Fruit fly (Drosophila melanogaster): ENCODE measurements around the gene CG31678.

The CG31678 gene

dm6 chr2L:20649891-20650290, 25.9 kb downstream of the CG31678 start, which contains the start of gene CG2611 (continued):
- no peak for TF ChIP-seq CG6272 (GFP tag; IDR thresholded peaks at IDR 0.05)
- TF ChIP-seq Kr (GFP tag; optimal IDR thresholded peaks at IDR 0.05) = no peak
- no peak for TF ChIP-seq CG11504 (tag; optimal IDR thresholded peaks at IDR 0.05)
- no peak for TF ChIP-seq scrt (GFP tag; optimal IDR thresholded peaks at IDR 0.05)
- TF ChIP-seq zen2 (GFP tag; IDR thresholded peaks at IDR 0.05; ENCODE audit: partially characterized antibody) = no peak
- peak; percentile 62 for TF ChIP-seq tin (GFP tag; optimal IDR thresholded peaks at IDR 0.05)
- TF ChIP-seq disco-r (GFP tag; optimal IDR thresholded peaks at IDR 0.05) = no peak
- no peak for TF ChIP-seq stc (GFP tag; IDR thresholded peaks at IDR 0.05)
- TF ChIP-seq lab (GFP tag; optimal IDR thresholded peaks at IDR 0.05) = no peak
- peak; percentile 13 for TF ChIP-seq twi (tag; optimal IDR thresholded peaks at IDR 0.05)
- peak; percentile 77 for TF ChIP-seq Med (GFP tag)
- peak; percentile 29 for TF ChIP-seq Asciz (GFP tag; optimal IDR thresholded peaks at IDR 0.05)
- peak; percentile 39 for TF ChIP-seq CG12659 (GFP tag; optimal IDR thresholded peaks at IDR 0.05)
- TF ChIP-seq CG1832 (GFP tag; optimal IDR thresholded peaks at IDR 0.05) = no peak
- no peak for TF ChIP-seq CTCF (GFP tag; optimal IDR thresholded peaks at IDR 0.05)
- no peak for TF ChIP-seq NK7.1 (GFP tag; optimal IDR thresholded peaks at IDR 0.05)
- TF ChIP-seq Sin3A (optimal IDR thresholded peaks at IDR 0.05) = peak; percentile 26
- no peak for TF ChIP-seq Bgb (GFP tag; IDR thresholded peaks at IDR 0.05; ENCODE audit: partially characterized antibody)
- TF ChIP-seq CG12236 (GFP tag; optimal IDR thresholded peaks at IDR 0.05) = peak; percentile 24
- peak; percentile 36 for TF ChIP-seq Fer3 (tag; optimal IDR thresholded peaks at IDR 0.05)
- peak; percentile 9 for TF ChIP-seq kay (GFP tag; optimal IDR thresholded peaks at IDR 0.05)
- TF ChIP-seq chinmo (GFP tag; IDR thresholded peaks at IDR 0.05; ENCODE audit: partially characterized antibody) = no peak
- no peak for TF ChIP-seq CG13894 (tag; optimal IDR thresholded peaks at IDR 0.05)
- no peak for TF ChIP-seq YL-1 (GFP tag; optimal IDR thresholded peaks at IDR 0.05)
- 0 out of 3 replicates have a peak, but pooled peaks have one; percentile 39 for TF ChIP-seq CG11695 (GFP tag; IDR thresholded peaks at IDR 0.05)
- 0 out of 2 replicates have a peak, but pooled peaks have one; percentile 22 for TF ChIP-seq amos (GFP tag; IDR thresholded peaks at IDR 0.05; ENCODE audit: partially characterized antibody)
- TF ChIP-seq sc (optimal IDR thresholded peaks at IDR 0.05) = no peak
- no peak for TF ChIP-seq sc (GFP tag; optimal IDR thresholded peaks at IDR 0.05)
- no peak for TF ChIP-seq Hmx (GFP tag; optimal IDR thresholded peaks at IDR 0.05)
- peak; percentile 10 for TF ChIP-seq Atf3 (GFP tag; optimal IDR thresholded peaks at IDR 0.05)
- TF ChIP-seq CG18262 (tag; optimal IDR thresholded peaks at IDR 0.05) = peak; percentile 45
- peak; percentile 99 for TF ChIP-seq trem (tag; optimal IDR thresholded peaks at IDR 0.05)
- TF ChIP-seq z (GFP tag; IDR thresholded peaks at IDR 0.05) = no peak
- TF ChIP-seq shn (GFP tag; optimal IDR thresholded peaks at IDR 0.05) = peak; percentile 3
- TF ChIP-seq cad (GFP tag; optimal IDR thresholded peaks at IDR 0.05) = no peak
- TF ChIP-seq Myb (GFP tag; optimal IDR thresholded peaks at IDR 0.05) = no peak
- no peak for TF ChIP-seq tna (GFP tag; IDR thresholded peaks at IDR 0.05; ENCODE audit: partially characterized antibody)
- no peak for TF ChIP-seq eyg (GFP tag; optimal IDR thresholded peaks at IDR 0.05)
- no peak for TF ChIP-seq D19B (GFP tag; optimal IDR thresholded peaks at IDR 0.05)
- 0 out of 2 replicates have a peak, but pooled peaks have one; percentile 9 for TF ChIP-seq CG4360 (GFP tag; IDR thresholded peaks at IDR 0.05)
- no peak for TF ChIP-seq sr (GFP tag; IDR thresholded peaks at IDR 0.05)
- no peak for TF ChIP-seq CG4404 (GFP tag; IDR thresholded peaks at IDR 0.05)
- no peak for TF ChIP-seq CG6791 (GFP tag; IDR thresholded peaks at IDR 0.05; ENCODE audit: partially characterized antibody)
- peak; percentile 97 for TF ChIP-seq MBD-R2 (GFP tag; IDR thresholded peaks at IDR 0.05)
- TF ChIP-seq Gug (GFP tag; IDR thresholded peaks at IDR 0.05) = peak; percentile 45; the same call in 1 of the 4 replicates
- peak; percentile 9; the same call in 1 of the 2 replicates for TF ChIP-seq chm (GFP tag; IDR thresholded peaks at IDR 0.05)
- peak; percentile 1 for TF ChIP-seq Dp (GFP tag; optimal IDR thresholded peaks at IDR 0.05)
- no peak for TF ChIP-seq Tbp (GFP tag; optimal IDR thresholded peaks at IDR 0.05)
- TF ChIP-seq crc (GFP tag; optimal IDR thresholded peaks at IDR 0.05) = no peak
- no peak for TF ChIP-seq fd64A (GFP tag; optimal IDR thresholded peaks at IDR 0.05)
- TF ChIP-seq onecut (GFP tag; IDR thresholded peaks at IDR 0.05) = peak; percentile 28; the same call in 1 of the 2 replicates
- no peak for TF ChIP-seq CG32772 (GFP tag; IDR thresholded peaks at IDR 0.05)
- TF ChIP-seq CHES-1-like (GFP tag; optimal IDR thresholded peaks at IDR 0.05) = peak; percentile 65

All from whole organism, embryonic.